Worm (Caenorhabditis elegans): ENCODE measurements around the gene F43C9.1.

Gene F43C9.1

DNA sequence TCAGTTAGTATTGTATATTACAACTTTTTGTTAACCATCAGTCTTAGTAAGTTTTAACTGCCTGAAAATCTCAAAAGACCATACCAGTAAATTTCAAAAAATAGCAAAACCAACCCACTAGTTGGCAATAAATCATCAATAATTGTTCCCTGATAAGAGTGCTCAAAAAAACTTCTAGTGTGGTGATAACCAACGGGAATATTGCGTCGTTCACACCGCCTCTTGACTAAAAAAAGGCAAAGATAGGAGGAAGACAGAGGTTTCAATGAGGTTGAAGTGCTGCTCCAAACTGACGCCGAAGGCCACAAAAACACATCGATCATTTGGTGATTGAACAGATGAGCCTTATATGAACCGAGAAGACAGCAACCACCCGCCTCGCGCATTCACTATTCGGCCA is 7.8 kb downstream of the F43C9.1 start:
- TF ChIP-seq lin-13 (tag; optimal IDR thresholded peaks at IDR 0.05) (no peak), zip-8 (tag; optimal IDR thresholded peaks at IDR 0.05) (no peak), lin-32 (GFP tag; optimal IDR thresholded peaks at IDR 0.05) (no peak), bed-3 (GFP tag; optimal IDR thresholded peaks at IDR 0.05) (no peak), ces-1 (GFP tag; optimal IDR thresholded peaks at IDR 0.05) (no peak), nhr-12 (tag; optimal IDR thresholded peaks at IDR 0.05) (no peak), ceh-43 (GFP tag; optimal IDR thresholded peaks at IDR 0.05) (no peak), mab-5 (tag; optimal IDR thresholded peaks at IDR 0.05) (no peak), elt-3 (tag; optimal IDR thresholded peaks at IDR 0.05) (no peak), blmp-1 (tag; optimal IDR thresholded peaks at IDR 0.05) (no peak)

DNA sequence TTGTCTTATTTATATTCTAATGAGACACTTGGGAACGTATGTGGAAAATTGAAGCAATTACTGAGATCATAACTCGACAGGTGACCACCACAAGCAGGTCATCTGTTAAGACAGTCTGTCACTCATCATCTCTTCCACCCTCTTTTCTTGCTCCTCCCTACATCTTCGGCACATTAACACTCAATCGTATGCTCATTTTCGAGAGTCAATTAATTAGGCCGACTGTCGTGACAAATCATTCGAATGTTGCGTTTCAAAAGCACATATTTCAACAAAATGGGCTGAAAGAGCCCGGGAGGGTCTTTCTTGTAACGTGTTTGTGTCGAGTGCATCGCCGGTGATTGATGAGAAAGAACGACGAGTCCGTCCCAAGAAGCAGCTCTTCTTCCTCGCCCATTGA is 9.2 kb downstream of the F43C9.1 start:
- TF ChIP-seq zip-8 (tag; optimal IDR thresholded peaks at IDR 0.05) (no peak), mab-5 (tag; optimal IDR thresholded peaks at IDR 0.05) (no peak), bed-3 (GFP tag; optimal IDR thresholded peaks at IDR 0.05) (no peak), ceh-83 (GFP tag; optimal IDR thresholded peaks at IDR 0.05) (no peak), unc-39 (tag; optimal IDR thresholded peaks at IDR 0.05) (no peak), lsy-2 (tag; optimal IDR thresholded peaks at IDR 0.05) (no peak), nhr-2 (tag; optimal IDR thresholded peaks at IDR 0.05) (peak; percentile 49), snpc-4 (tag; optimal IDR thresholded peaks at IDR 0.05) (no peak), nhr-28 (tag; optimal IDR thresholded peaks at IDR 0.05) (no peak), mep-1 (tag; optimal IDR thresholded peaks at IDR 0.05) (no peak), lin-13 (tag; optimal IDR thresholded peaks at IDR 0.05) (no peak), hlh-1 (tag; optimal IDR thresholded peaks at IDR 0.05) (peak; percentile 83), elt-3 (tag; optimal IDR thresholded peaks at IDR 0.05) (no peak), M03D4.4 (tag; optimal IDR thresholded peaks at IDR 0.05) (no peak), unc-62 (GFP tag; optimal IDR thresholded peaks at IDR 0.05) (peak; percentile 88), ham-2 (GFP tag; optimal IDR thresholded peaks at IDR 0.05) (no peak)

DNA sequence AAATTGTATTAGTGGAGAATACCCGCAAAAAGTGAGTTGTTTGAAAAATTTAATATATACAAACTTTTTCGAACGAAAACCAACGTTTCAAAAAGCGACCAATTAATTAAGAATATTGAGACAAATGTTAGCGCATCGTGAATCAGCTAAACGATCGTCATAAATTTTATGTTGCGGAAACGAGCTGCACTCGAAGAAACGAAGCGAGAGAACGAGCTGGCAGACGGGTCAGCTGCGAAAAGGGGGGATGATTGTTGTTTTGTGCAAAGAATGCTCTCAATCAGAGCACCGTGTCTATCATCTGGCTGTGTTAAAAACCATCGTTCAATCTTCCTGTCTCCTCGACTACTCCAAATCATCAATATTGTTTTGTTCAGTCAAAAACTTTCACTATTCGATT is 10.9 kb downstream of the F43C9.1 start:
- peak; percentile 68 for TF ChIP-seq hlh-1 (tag; optimal IDR thresholded peaks at IDR 0.05)
- TF ChIP-seq drap-1 (GFP tag; optimal IDR thresholded peaks at IDR 0.05), result no peak
- TF ChIP-seq unc-62 (GFP tag; optimal IDR thresholded peaks at IDR 0.05), result peak; percentile 40

DNA sequence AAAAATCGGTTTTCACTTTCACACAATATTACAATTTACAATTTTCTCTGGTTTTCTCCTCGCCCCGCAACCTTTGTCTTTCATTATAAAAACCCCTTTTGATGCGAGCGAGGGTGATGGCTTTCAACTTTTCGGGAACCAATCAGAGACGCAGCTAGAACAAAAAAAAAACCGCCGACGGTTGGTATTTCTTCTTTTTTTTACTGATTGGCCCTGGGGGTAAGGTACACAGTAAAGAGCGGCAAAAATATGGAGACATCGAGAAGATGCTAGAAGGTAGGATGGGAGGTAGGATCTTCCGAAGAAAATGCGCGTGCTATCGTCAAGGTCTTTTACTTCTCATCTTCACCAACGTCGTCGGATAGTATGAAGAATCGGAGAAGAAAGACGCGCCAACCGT is 15.7 kb downstream of the F43C9.1 start:
- TF ChIP-seq cnd-1 (tag; optimal IDR thresholded peaks at IDR 0.05), result no peak
- TF ChIP-seq pha-4 (tag; optimal IDR thresholded peaks at IDR 0.05), result no peak
- TF ChIP-seq lsy-2 (tag; optimal IDR thresholded peaks at IDR 0.05), result no peak
- no peak for TF ChIP-seq tbx-8 (GFP tag; optimal IDR thresholded peaks at IDR 0.05)
- TF ChIP-seq flh-1 (GFP tag; optimal IDR thresholded peaks at IDR 0.05), result no peak

DNA sequence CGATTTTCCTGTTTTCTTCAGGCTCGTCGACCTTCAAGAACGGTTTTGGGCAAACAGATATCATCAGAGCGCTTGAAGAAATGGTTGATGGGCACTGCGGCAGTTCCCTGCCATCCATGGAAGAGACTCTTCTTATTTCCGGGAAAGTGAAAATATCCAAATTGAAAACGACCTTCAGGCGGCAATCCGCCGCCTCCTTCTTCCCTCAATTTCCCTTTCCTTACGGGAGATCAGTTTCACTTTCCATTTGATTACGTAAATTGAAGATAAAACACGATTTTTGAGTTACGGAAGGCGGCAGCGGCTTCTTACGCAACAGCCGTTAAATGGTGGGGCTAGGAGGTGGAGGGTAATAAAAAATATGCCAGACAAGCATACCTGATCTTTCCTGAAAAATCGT is 16.1 kb downstream of the F43C9.1 start:
- TF ChIP-seq unc-39 (tag; optimal IDR thresholded peaks at IDR 0.05) (no peak), sem-2 (GFP tag; optimal IDR thresholded peaks at IDR 0.05) (no peak), nhr-237 (tag; optimal IDR thresholded peaks at IDR 0.05) (no peak), ces-1 (GFP tag; optimal IDR thresholded peaks at IDR 0.05) (no peak), drap-1 (GFP tag; optimal IDR thresholded peaks at IDR 0.05) (no peak), nhr-2 (tag; optimal IDR thresholded peaks at IDR 0.05) (no peak), unc-62 (GFP tag; optimal IDR thresholded peaks at IDR 0.05) (peak; percentile 24), lin-32 (GFP tag; optimal IDR thresholded peaks at IDR 0.05) (no peak), elt-3 (tag; optimal IDR thresholded peaks at IDR 0.05) (peak; percentile 74), ceh-83 (GFP tag; optimal IDR thresholded peaks at IDR 0.05) (no peak), tbx-8 (GFP tag; optimal IDR thresholded peaks at IDR 0.05) (no peak), zip-8 (tag; optimal IDR thresholded peaks at IDR 0.05) (no peak), sptf-1 (tag; optimal IDR thresholded peaks at IDR 0.05) (no peak), mab-5 (tag; optimal IDR thresholded peaks at IDR 0.05) (no peak), elt-1 (tag; optimal IDR thresholded peaks at IDR 0.05; ENCODE audit: borderline replicate concordance, insufficient read depth) (peak; percentile 44), bed-3 (GFP tag; optimal IDR thresholded peaks at IDR 0.05) (no peak), nhr-76 (tag; optimal IDR thresholded peaks at IDR 0.05) (no peak), nhr-12 (tag; optimal IDR thresholded peaks at IDR 0.05) (no peak), M03D4.4 (tag; optimal IDR thresholded peaks at IDR 0.05) (no peak), lsy-2 (tag; optimal IDR thresholded peaks at IDR 0.05) (no peak), snpc-4 (tag; optimal IDR thresholded peaks at IDR 0.05) (no peak), mep-1 (tag; optimal IDR thresholded peaks at IDR 0.05) (no peak), ceh-39 (tag; optimal IDR thresholded peaks at IDR 0.05) (no peak), ztf-11 (tag; optimal IDR thresholded peaks at IDR 0.05) (no peak), lin-13 (tag; optimal IDR thresholded peaks at IDR 0.05) (no peak), ham-2 (GFP tag; optimal IDR thresholded peaks at IDR 0.05) (peak; percentile 89), cnd-1 (tag; optimal IDR thresholded peaks at IDR 0.05) (no peak), blmp-1 (tag; optimal IDR thresholded peaks at IDR 0.05) (peak; percentile 97)
